Worm (Caenorhabditis elegans) whole organism, L2 larva: Measurements from ENCODE around the gene C14B1.2.

Experiments used
- C34F6.9 ChIP-seq: fragments of 150-350 bp; optimal IDR thresholded peaks from 2 replicates; lab custom pipeline; 2014; ENCODE audit warnings: missing biosample characterization, missing genetic modification characterization
- F13H6.1 ChIP-seq: sonication (generic microtip); optimal IDR thresholded peaks from 2 replicates; lab custom pipeline; 2016; ENCODE audit warnings: missing genetic modification characterization, missing compliant biosample characterization
- R02D3.7 ChIP-seq: fragments of 150-350 bp; optimal IDR thresholded peaks from 2 replicates; lab custom pipeline; 2014; ENCODE audit warnings: missing biosample characterization, missing genetic modification characterization
- Y55F3AM.14 ChIP-seq: fragments of 200-800 bp; sonication (Bioruptor generic); optimal IDR thresholded peaks from 2 replicates; lab custom pipeline; 2018; ENCODE audit warnings: mild to moderate bottlenecking, missing genetic modification characterization, missing compliant biosample characterization
- ZK546.5 ChIP-seq: sonication (generic microtip); optimal IDR thresholded peaks from 2 replicates; lab custom pipeline; 2017; ENCODE audit warnings: missing biosample characterization, missing genetic modification characterization
- alr-1 ChIP-seq: fragments of 150-350 bp; optimal IDR thresholded peaks from 2 replicates; lab custom pipeline; 2014; ENCODE audit warnings: missing biosample characterization, missing genetic modification characterization
- aly-2 ChIP-seq: fragments of 150-350 bp; optimal IDR thresholded peaks from 2 replicates; lab custom pipeline; 2014; ENCODE audit warnings: missing biosample characterization, missing genetic modification characterization
- ama-1 ChIP-seq: fragments of 150-350 bp; optimal IDR thresholded peaks from 2 replicates; lab custom pipeline; 2018; ENCODE audit warnings: inconsistent platforms
- blmp-1 ChIP-seq: sonication (generic microtip); optimal IDR thresholded peaks from 2 replicates; lab custom pipeline; 2017; ENCODE audit warnings: missing genetic modification characterization, mild to moderate bottlenecking, missing compliant biosample characterization, antibody characterized with exemption, moderate library complexity; ENCODE audit not compliant: insufficient read depth
- ceh-16 ChIP-seq: fragments of 150-350 bp; optimal IDR thresholded peaks from 2 replicates; lab custom pipeline; 2014; ENCODE audit warnings: missing biosample characterization, missing genetic modification characterization
- ceh-82 ChIP-seq: fragments of 150-350 bp; optimal IDR thresholded peaks from 2 replicates; lab custom pipeline; 2014; ENCODE audit warnings: missing biosample characterization, missing genetic modification characterization
- crh-2 ChIP-seq: sonication (generic microtip); optimal IDR thresholded peaks from 2 replicates; lab custom pipeline; 2017; ENCODE audit warnings: missing biosample characterization, missing genetic modification characterization
- dmd-4 ChIP-seq: sonication (generic microtip); optimal IDR thresholded peaks from 2 replicates; lab custom pipeline; 2017; ENCODE audit warnings: missing biosample characterization, missing genetic modification characterization
- egl-27 ChIP-seq: sonication (generic microtip); optimal IDR thresholded peaks from 3 replicates; lab custom pipeline; 2017; ENCODE audit warnings: missing biosample characterization, missing genetic modification reagents, missing genetic modification characterization
- elt-1 ChIP-seq: fragments of 150-350 bp; optimal IDR thresholded peaks from 2 replicates; lab custom pipeline; 2014; ENCODE audit warnings: missing biosample characterization, missing genetic modification characterization
- elt-3 ChIP-seq: sonication (generic microtip); optimal IDR thresholded peaks from 2 replicates; lab custom pipeline; 2017; ENCODE audit warnings: missing biosample characterization, missing genetic modification characterization
- fos-1 ChIP-seq: fragments of 150-350 bp; optimal IDR thresholded peaks from 2 replicates; lab custom pipeline; 2014; ENCODE audit warnings: missing biosample characterization, missing genetic modification characterization
- gmeb-1 ChIP-seq: fragments of 150-350 bp; optimal IDR thresholded peaks from 2 replicates; lab custom pipeline; 2014; ENCODE audit warnings: missing biosample characterization, missing genetic modification characterization
- lin-11 ChIP-seq: fragments of 150-350 bp; sonication (generic microtip); optimal IDR thresholded peaks from 2 replicates; lab custom pipeline; 2014; ENCODE audit warnings: missing biosample characterization, missing genetic modification characterization, inconsistent platforms, mixed read lengths
- lin-13 ChIP-seq: fragments of 150-350 bp; optimal IDR thresholded peaks from 2 replicates; lab custom pipeline; 2014; ENCODE audit warnings: missing biosample characterization, missing genetic modification reagents, missing genetic modification characterization
- lin-39 ChIP-seq: fragments of 150-350 bp; optimal IDR thresholded peaks from 2 replicates; lab custom pipeline; 2014; ENCODE audit warnings: missing biosample characterization, missing genetic modification reagents, missing genetic modification characterization
- lsy-2 ChIP-seq, 2 experiments: fragments of 150-350 bp in 1 of 2; sonication (generic microtip) in 1 of 2; optimal IDR thresholded peaks; 2 replicates each; lab custom pipeline; 2014 to 2017; ENCODE audit warnings: missing biosample characterization in 2 of 2, missing genetic modification characterization in 2 of 2
- mab-5 ChIP-seq: fragments of 150-350 bp; optimal IDR thresholded peaks from 2 replicates; lab custom pipeline; 2014; ENCODE audit warnings: missing biosample characterization, missing genetic modification characterization
- mbf-1 ChIP-seq: sonication (generic microtip); optimal IDR thresholded peaks from 2 replicates; lab custom pipeline; 2017; ENCODE audit warnings: missing biosample characterization, missing genetic modification characterization
- mdl-1 ChIP-seq, 2 experiments: fragments of 150-350 bp in 1 of 2; sonication (generic microtip) in 1 of 2; optimal IDR thresholded peaks; 2 replicates each; lab custom pipeline; 2017; ENCODE audit warnings: missing biosample characterization in 2 of 2, missing genetic modification characterization in 2 of 2
- nhr-10 ChIP-seq: sonication (generic microtip); optimal IDR thresholded peaks from 2 replicates; lab custom pipeline; 2017; ENCODE audit warnings: missing biosample characterization, missing genetic modification characterization
- nhr-11 ChIP-seq: fragments of 150-350 bp; optimal IDR thresholded peaks from 2 replicates; lab custom pipeline; 2014; ENCODE audit warnings: missing biosample characterization, missing genetic modification characterization
- nhr-12 ChIP-seq: fragments of 150-350 bp; optimal IDR thresholded peaks from 2 replicates; lab custom pipeline; 2014; ENCODE audit warnings: missing biosample characterization, missing genetic modification characterization
- nhr-129 ChIP-seq: fragments of 150-350 bp; optimal IDR thresholded peaks from 2 replicates; lab custom pipeline; 2014; ENCODE audit warnings: missing biosample characterization, missing genetic modification characterization
- nhr-21 ChIP-seq: fragments of 150-350 bp; optimal IDR thresholded peaks from 2 replicates; lab custom pipeline; 2014; ENCODE audit warnings: missing biosample characterization, missing genetic modification characterization
- nhr-23 ChIP-seq: fragments of 150-350 bp; optimal IDR thresholded peaks from 2 replicates; lab custom pipeline; 2014; ENCODE audit warnings: missing biosample characterization, missing genetic modification reagents, missing genetic modification characterization
- nhr-237 ChIP-seq: fragments of 150-350 bp; optimal IDR thresholded peaks from 2 replicates; lab custom pipeline; 2014; ENCODE audit warnings: missing biosample characterization, missing genetic modification characterization
- nhr-25 ChIP-seq: fragments of 150-350 bp; sonication (generic microtip); optimal IDR thresholded peaks from 3 replicates; lab custom pipeline; 2014; ENCODE audit warnings: missing biosample characterization, missing genetic modification characterization
- nhr-6 ChIP-seq: fragments of 150-350 bp; optimal IDR thresholded peaks from 2 replicates; lab custom pipeline; 2014; ENCODE audit warnings: missing biosample characterization, missing genetic modification characterization
- nhr-77 ChIP-seq: fragments of 150-350 bp; optimal IDR thresholded peaks from 2 replicates; lab custom pipeline; 2014; ENCODE audit warnings: missing biosample characterization, missing genetic modification characterization
- peb-1 ChIP-seq: fragments of 150-350 bp; optimal IDR thresholded peaks from 2 replicates; lab custom pipeline; 2014; ENCODE audit warnings: missing biosample characterization, missing genetic modification characterization
- sem-4 ChIP-seq: fragments of 150-350 bp; optimal IDR thresholded peaks from 2 replicates; lab custom pipeline; 2014; ENCODE audit warnings: missing biosample characterization, missing genetic modification reagents, missing genetic modification characterization
- skn-1 ChIP-seq: sonication (generic microtip); optimal IDR thresholded peaks from 2 replicates; lab custom pipeline; 2017; ENCODE audit warnings: missing biosample characterization, missing genetic modification characterization
- sma-3 ChIP-seq: sonication (generic microtip); optimal IDR thresholded peaks from 2 replicates; lab custom pipeline; 2016; ENCODE audit warnings: missing genetic modification reagents, missing genetic modification characterization, missing compliant biosample characterization
- sma-9 ChIP-seq, 2 experiments: fragments of 150-350 bp in 1 of 2; sonication (generic microtip) in 1 of 2; optimal IDR thresholded peaks; 2 replicates each; lab custom pipeline; 2014 to 2016; ENCODE audit warnings: missing genetic modification characterization in 2 of 2, mild to moderate bottlenecking in 1 of 2, missing biosample characterization in 1 of 2, missing compliant biosample characterization in 1 of 2, missing genetic modification reagents in 1 of 2, moderate library complexity in 1 of 2
- snpc-4 ChIP-seq: fragments of 150-350 bp; optimal IDR thresholded peaks from 2 replicates; lab custom pipeline; 2014; ENCODE audit warnings: missing biosample characterization, missing genetic modification characterization
- unc-39 ChIP-seq: fragments of 150-350 bp; optimal IDR thresholded peaks from 2 replicates; lab custom pipeline; 2014; ENCODE audit warnings: missing biosample characterization, missing genetic modification characterization
- unc-55 ChIP-seq: fragments of 150-350 bp; sonication (generic microtip); optimal IDR thresholded peaks from 3 replicates; lab custom pipeline; 2014; ENCODE audit warnings: missing biosample characterization, missing genetic modification reagents, missing genetic modification characterization
- unc-62 ChIP-seq: fragments of 150-350 bp; optimal IDR thresholded peaks from 2 replicates; lab custom pipeline; 2014; ENCODE audit warnings: missing biosample characterization, missing genetic modification reagents, missing genetic modification characterization
- zag-1 ChIP-seq: fragments of 150-350 bp; optimal IDR thresholded peaks from 2 replicates; lab custom pipeline; 2014; ENCODE audit warnings: missing biosample characterization, missing genetic modification characterization
- ztf-1 ChIP-seq: fragments of 200-800 bp; sonication (Bioruptor generic); conservative IDR thresholded peaks from 2 replicates; pipeline ENCODE4 v1.3.6; 2022; ENCODE audit warnings: missing genetic modification characterization, missing compliant biosample characterization
- ztf-11 ChIP-seq: sonication (generic microtip); optimal IDR thresholded peaks from 2 replicates; lab custom pipeline; 2017; ENCODE audit warnings: missing biosample characterization, missing genetic modification characterization
- ztf-4 ChIP-seq: fragments of 150-350 bp; optimal IDR thresholded peaks from 2 replicates; lab custom pipeline; 2014; ENCODE audit warnings: missing biosample characterization, missing genetic modification characterization

Gene C14B1.2

ce11 chrIII:3703397-3703796 lies 1.3 kb downstream of the C14B1.2 start, which contains the start of gene C14B1.3 (continued):
- TF ChIP-seq lsy-2 (tag; optimal IDR thresholded peaks at IDR 0.05; lab: Kevin White, UChicago): peak in 1 of 2 experiments; percentile 50
- no peak for TF ChIP-seq ama-1
- no peak for TF ChIP-seq unc-62
- TF ChIP-seq blmp-1 (tag; lab: Kevin White, UChicago): peak; percentile 4
- TF ChIP-seq ztf-4 (tag; lab: Kevin White, UChicago): no peak
- no peak for TF ChIP-seq peb-1 (tag; lab: Kevin White, UChicago)
- TF ChIP-seq sma-3 (GFP tag; lab: Kevin White, UChicago): peak; percentile 19
- TF ChIP-seq F13H6.1: no peak

ce11 chrIII:3704967-3705366 lies 2.9 kb downstream of the C14B1.2 start, which contains the start of gene wdr-5.1:
Gene wdr-5.1, plus strand, starts transcription at chrIII:3705285.
- no peak for TF ChIP-seq mbf-1 (tag; lab: Kevin White, UChicago)
- no peak for TF ChIP-seq fos-1 (tag; lab: Kevin White, UChicago)
- TF ChIP-seq nhr-237 (tag; lab: Kevin White, UChicago): no peak
- TF ChIP-seq blmp-1 (tag; lab: Kevin White, UChicago): peak; percentile 15
- no peak for TF ChIP-seq sma-9 (GFP tag; optimal IDR thresholded peaks at IDR 0.05; lab: Kevin White, UChicago)
- no peak for TF ChIP-seq sma-9 (tag; optimal IDR thresholded peaks at IDR 0.05; lab: Kevin White, UChicago)
- TF ChIP-seq aly-2 (tag; lab: Kevin White, UChicago): no peak
- no peak for TF ChIP-seq R02D3.7 (tag; lab: Kevin White, UChicago)
- peak; percentile 13 for TF ChIP-seq C34F6.9
- TF ChIP-seq crh-2 (tag; lab: Kevin White, UChicago): no peak
- TF ChIP-seq egl-27 (tag; lab: Kevin White, UChicago): no peak
- peak; percentile 26 for TF ChIP-seq gmeb-1 (tag; lab: Kevin White, UChicago)
- no peak for TF ChIP-seq nhr-6
- no peak for TF ChIP-seq Y55F3AM.14 (GFP tag; lab: Kevin White, UChicago)
- TF ChIP-seq sma-3 (GFP tag; lab: Kevin White, UChicago): peak; percentile 21
- TF ChIP-seq ama-1: no peak
- TF ChIP-seq nhr-77 (tag; lab: Kevin White, UChicago): no peak
- no peak for TF ChIP-seq skn-1 (tag; lab: Kevin White, UChicago)
- no peak for TF ChIP-seq lin-11
- TF ChIP-seq ZK546.5 (tag; lab: Kevin White, UChicago): no peak
- TF ChIP-seq alr-1 (tag; lab: Kevin White, UChicago): no peak
- TF ChIP-seq F13H6.1: no peak
- no peak for TF ChIP-seq unc-39
- TF ChIP-seq zag-1 (tag; lab: Kevin White, UChicago): no peak
- no peak for TF ChIP-seq peb-1 (tag; lab: Kevin White, UChicago)
- no peak for TF ChIP-seq ztf-4 (tag; lab: Kevin White, UChicago)
- peak in 1 of 2 experiments; percentile 49 for TF ChIP-seq lsy-2 (tag; optimal IDR thresholded peaks at IDR 0.05; lab: Kevin White, UChicago)
- TF ChIP-seq ceh-16 (tag; lab: Kevin White, UChicago): no peak
- TF ChIP-seq unc-62: no peak
- no peak for TF ChIP-seq mdl-1 (tag; optimal IDR thresholded peaks at IDR 0.05; lab: Kevin White, UChicago)
- TF ChIP-seq nhr-23 (tag; lab: Kevin White, UChicago): no peak
- TF ChIP-seq dmd-4: no peak
- TF ChIP-seq sem-4: no peak
- no peak for TF ChIP-seq snpc-4
- TF ChIP-seq elt-1 (tag; lab: Kevin White, UChicago): no peak
- TF ChIP-seq elt-3 (tag; lab: Kevin White, UChicago): no peak
- no peak for TF ChIP-seq mab-5
- TF ChIP-seq lin-13 (GFP tag; lab: Kevin White, UChicago): peak; percentile 55
- no peak for TF ChIP-seq lin-39 (tag; lab: Kevin White, UChicago)
- no peak for TF ChIP-seq ztf-11 (tag; lab: Kevin White, UChicago)
- TF ChIP-seq unc-55: peak; percentile 44
- no peak for TF ChIP-seq nhr-10
- no peak for TF ChIP-seq nhr-11 (tag; lab: Kevin White, UChicago)
- peak; percentile 22 for TF ChIP-seq nhr-129
- no peak for TF ChIP-seq nhr-12 (tag; lab: Kevin White, UChicago)
- no peak for TF ChIP-seq nhr-21 (tag; lab: Kevin White, UChicago)
- peak; percentile 25 for TF ChIP-seq nhr-25 (tag; lab: Kevin White, UChicago)
- no peak for TF ChIP-seq ceh-82 (tag; lab: Kevin White, UChicago)
- TF ChIP-seq ztf-1 (GFP tag; lab: Robert Waterston, UW): no peak
